Fruit fly (Drosophila melanogaster): ENCODE measurements around the gene CG15725.

CG15725 gene

DNA sequence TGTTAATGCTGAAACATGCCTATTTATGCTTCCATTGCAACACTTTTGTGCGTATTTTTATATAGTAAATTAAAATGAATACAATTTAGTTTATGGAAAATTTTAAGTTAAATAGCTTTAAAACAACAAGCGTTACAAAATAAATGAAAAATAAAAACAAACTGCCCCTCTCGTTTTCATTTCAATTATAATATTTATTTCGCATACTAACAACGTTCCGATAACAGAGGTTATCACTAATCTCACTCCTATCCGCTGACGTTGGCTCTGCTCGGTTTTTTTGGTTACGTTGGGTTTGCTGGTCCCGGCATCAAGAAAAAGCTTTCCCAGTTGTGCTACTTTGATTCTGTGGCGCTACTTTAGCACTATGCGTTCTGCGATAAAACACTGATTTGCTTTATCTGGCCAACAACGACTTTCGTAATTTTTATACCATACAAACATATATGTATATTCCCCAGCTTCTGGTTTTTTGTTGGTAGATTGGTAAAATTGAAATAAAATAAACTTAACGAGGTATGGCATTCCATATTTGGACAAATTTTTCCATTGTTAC, 23.2 kb upstream of the CG15725 start:
- no peak for TF ChIP-seq ttk (optimal IDR thresholded peaks at IDR 0.05)
- no peak for TF ChIP-seq psq (optimal IDR thresholded peaks at IDR 0.05)
- TF ChIP-seq insv (optimal IDR thresholded peaks at IDR 0.05), result no peak
- TF ChIP-seq Sin3A (optimal IDR thresholded peaks at IDR 0.05), result no peak
- TF ChIP-seq Myc (optimal IDR thresholded peaks at IDR 0.05), result no peak
- TF ChIP-seq h (optimal IDR thresholded peaks at IDR 0.05), result no peak

DNA sequence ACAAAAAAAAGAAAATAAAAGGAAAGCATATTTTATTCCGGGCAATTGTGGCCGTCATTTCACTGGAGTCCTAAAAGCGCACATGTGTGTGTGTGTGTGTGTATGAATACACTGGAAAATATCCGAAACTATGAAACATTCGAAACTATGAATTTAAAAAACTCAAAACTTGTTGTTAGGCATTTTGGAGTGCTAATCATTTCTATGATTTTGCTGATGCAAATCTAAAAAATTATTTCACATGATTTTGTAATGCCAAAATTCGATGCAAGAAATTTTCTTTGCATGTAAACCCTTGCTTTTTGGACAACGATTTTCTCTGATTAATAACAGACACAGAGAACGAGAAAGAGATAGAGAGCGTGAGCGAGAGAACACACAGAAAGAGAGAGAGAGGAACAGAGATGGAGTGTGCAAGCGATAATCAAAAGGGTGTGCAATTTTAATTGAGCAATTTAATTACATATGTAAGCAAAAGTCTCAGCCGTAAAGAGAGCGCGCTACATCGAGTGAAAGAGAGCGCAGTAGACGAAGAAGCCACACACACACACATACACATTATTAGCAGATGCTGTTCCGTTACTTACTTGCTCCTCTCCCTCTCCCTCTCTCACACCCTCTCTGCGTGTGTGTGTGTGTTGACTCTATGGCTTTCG, 6.4 kb upstream of the CG15725 start:
- TF ChIP-seq h (optimal IDR thresholded peaks at IDR 0.05) (no peak), ttk (optimal IDR thresholded peaks at IDR 0.05) (no peak), psq (optimal IDR thresholded peaks at IDR 0.05) (no peak), Sin3A (optimal IDR thresholded peaks at IDR 0.05) (no peak), Myc (optimal IDR thresholded peaks at IDR 0.05) (no peak), insv (optimal IDR thresholded peaks at IDR 0.05) (no peak)

DNA sequence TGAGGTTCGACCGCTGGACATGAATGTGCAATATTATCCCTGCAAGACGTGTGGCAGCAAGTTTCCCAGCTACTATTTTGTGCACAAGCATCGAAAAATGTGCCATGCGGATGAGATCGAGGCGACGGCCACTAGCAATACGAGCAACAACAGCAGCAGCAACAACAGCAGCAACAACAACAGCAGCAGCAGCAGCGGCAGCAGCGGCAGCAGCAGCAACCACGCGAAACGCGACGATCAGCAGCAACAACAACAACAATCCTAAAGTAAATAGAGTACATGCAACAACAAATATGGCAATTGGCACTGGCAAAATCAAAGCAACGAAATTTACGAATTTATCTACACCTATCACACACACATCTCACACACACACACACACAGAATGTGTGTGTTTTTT, 2.7 kb downstream of the CG15725 start:
- no peak for TF ChIP-seq psq (optimal IDR thresholded peaks at IDR 0.05)

DNA sequence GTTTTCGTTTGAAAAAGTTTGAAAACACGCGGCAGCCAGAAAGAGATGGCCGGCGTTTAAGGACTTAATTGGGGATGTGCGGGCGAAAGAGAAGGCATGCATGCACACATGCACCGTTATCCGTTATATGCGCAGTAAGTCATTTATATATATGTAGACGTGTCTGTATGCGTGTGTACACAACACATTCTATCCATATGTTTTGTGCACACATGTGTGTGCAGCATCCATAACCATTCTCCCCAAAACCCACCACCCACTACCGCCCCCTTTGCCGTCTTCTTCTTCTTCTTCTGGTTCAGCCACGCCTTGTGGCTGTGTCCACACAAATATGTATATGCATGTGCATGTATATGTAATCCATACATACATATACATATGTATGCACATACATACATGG, 13.0 kb downstream of the CG15725 start:
- no peak for TF ChIP-seq psq (optimal IDR thresholded peaks at IDR 0.05)
- TF ChIP-seq ttk (optimal IDR thresholded peaks at IDR 0.05), result no peak
- no peak for TF ChIP-seq insv (optimal IDR thresholded peaks at IDR 0.05)
- no peak for TF ChIP-seq Sin3A (optimal IDR thresholded peaks at IDR 0.05)
- TF ChIP-seq h (optimal IDR thresholded peaks at IDR 0.05), result no peak
- no peak for TF ChIP-seq Myc (optimal IDR thresholded peaks at IDR 0.05)

DNA sequence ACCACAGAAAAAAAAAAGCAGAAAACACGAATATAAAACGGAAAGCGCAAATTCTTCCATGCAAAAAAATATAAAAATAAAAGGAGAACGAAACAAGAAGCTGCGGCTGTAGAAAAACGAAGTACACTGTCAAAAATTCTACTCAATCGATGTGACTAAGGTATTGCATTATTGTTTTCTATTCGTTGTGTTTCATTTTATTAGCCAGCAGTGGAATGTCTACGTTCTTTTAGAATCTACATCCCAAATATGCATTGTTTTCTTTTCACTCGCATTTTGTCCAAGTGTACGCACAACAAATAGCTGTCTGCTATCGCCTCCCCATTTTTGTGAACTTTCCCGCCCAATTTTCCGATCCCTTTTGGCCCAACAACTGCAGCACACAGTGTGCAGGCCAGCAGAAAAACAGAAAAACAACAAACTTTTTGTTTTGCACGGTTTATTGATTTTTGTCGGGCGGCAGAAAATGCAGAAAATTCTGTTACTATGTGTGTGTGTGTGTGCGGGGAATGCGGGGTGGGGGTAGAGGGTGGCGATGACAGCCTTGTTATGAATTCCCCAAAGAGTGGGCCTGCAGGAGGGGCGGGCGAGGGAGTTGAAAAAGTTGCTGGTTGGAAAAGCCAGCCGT, 13.6 kb downstream of the CG15725 start:
- no peak for TF ChIP-seq ttk (optimal IDR thresholded peaks at IDR 0.05)
- no peak for TF ChIP-seq Sin3A (optimal IDR thresholded peaks at IDR 0.05)

DNA sequence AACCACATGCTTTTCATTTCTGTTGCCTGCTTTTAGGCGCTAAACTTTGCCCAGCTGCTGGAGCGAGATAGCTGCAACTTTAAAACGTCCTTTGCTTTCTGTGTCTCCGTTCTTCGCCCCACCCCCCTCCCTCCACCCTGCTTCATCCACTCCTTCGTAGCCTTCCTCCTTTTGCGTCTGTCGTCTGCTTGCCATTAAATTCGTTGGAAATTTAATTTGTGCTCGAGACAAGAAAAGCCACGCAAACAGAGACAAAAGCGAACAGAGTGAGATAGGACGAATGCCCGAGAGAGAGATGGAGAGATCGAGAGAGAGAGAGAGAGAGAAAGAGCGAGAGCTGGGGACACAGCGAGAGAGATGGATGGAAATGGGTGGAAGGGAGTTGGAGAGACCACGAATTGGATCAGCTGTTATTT, 14.3 kb downstream of the CG15725 start:
- no peak for TF ChIP-seq Myc (optimal IDR thresholded peaks at IDR 0.05)
- no peak for TF ChIP-seq Sin3A (optimal IDR thresholded peaks at IDR 0.05)
- no peak for TF ChIP-seq psq (optimal IDR thresholded peaks at IDR 0.05)
- TF ChIP-seq insv (optimal IDR thresholded peaks at IDR 0.05), result no peak
- no peak for TF ChIP-seq h (optimal IDR thresholded peaks at IDR 0.05)
- no peak for TF ChIP-seq ttk (optimal IDR thresholded peaks at IDR 0.05)

DNA sequence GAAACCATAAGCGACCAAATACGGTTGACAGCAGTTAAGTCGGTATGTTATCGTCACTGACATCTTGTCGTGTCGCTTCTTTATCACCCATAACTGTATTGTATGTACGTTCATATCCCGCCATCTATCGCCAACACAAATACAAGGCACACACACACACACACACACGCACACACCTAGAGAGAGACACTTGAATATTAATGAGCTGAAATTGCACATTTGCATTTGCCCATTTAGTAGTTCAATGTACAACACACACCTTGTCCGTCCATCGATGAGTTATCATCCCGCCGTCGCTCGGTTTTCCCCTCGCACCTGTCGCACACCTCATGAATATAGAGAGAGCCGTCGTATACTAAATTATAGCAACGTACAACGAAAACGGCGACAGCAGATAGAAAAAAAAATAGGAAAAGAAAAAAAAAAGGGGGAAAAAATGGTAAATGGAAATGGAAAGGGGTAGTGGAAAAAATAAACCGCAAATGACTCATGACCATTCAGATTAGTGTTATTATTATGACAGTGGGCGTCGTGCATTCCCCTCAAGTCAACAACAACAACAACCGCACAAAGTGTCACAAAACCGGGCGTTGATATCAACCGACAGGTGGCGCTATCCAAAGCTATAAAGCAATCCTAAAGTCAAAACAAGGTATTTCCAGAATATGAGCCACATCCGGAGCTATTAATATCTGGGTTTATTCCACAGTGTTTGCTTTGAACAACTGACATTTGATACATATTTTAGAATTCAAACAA, 15.6 kb downstream of the CG15725 start:
- no peak for TF ChIP-seq h (optimal IDR thresholded peaks at IDR 0.05)
- no peak for TF ChIP-seq Sin3A (optimal IDR thresholded peaks at IDR 0.05)
- no peak for TF ChIP-seq Myc (optimal IDR thresholded peaks at IDR 0.05)
- no peak for TF ChIP-seq insv (optimal IDR thresholded peaks at IDR 0.05)
- no peak for TF ChIP-seq psq (optimal IDR thresholded peaks at IDR 0.05)

DNA sequence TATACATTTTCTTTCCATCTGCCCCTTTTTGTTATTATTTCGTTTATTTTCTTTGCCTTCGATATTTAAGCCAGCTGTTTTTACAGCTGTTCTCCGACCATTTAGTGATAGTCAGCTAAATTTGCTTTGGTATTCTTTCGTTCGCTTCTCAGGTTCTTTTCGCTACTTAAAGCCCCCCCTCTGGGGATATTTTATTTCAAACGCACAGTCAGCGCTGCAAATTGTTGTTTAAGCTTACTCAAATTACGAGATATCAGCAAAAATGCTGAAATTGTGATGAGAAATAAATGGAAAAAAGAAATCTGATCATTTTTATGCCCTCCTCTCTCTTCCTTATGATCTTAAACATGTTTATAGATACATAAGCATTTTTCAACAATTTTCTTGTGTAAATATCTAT, 16.4 kb downstream of the CG15725 start:
- TF ChIP-seq h (optimal IDR thresholded peaks at IDR 0.05), result no peak
- TF ChIP-seq insv (optimal IDR thresholded peaks at IDR 0.05), result no peak
- TF ChIP-seq psq (optimal IDR thresholded peaks at IDR 0.05), result no peak
- no peak for TF ChIP-seq Myc (optimal IDR thresholded peaks at IDR 0.05)
- no peak for TF ChIP-seq ttk (optimal IDR thresholded peaks at IDR 0.05)
- TF ChIP-seq Sin3A (optimal IDR thresholded peaks at IDR 0.05), result no peak

DNA sequence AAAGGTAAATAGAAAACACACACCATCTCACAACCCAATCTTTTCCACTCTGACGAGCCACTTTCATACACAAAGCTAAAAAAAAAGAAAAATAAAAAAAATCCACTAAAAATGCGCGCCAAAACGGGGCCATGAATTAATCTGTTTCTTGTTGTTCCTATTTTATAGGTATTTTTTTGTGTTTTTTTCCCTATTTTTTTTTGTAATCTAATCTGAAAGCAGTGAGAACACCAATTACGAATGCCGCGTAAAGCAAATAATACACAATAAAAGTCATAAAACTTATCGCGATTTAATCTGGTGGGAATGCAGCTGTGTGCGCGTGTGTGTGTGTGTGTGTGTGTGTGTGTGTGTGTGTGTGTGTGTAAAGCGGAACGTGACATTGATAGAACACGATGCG, 17.7 kb downstream of the CG15725 start:
- no peak for TF ChIP-seq Sin3A (optimal IDR thresholded peaks at IDR 0.05)
- no peak for TF ChIP-seq Myc (optimal IDR thresholded peaks at IDR 0.05)
- no peak for TF ChIP-seq h (optimal IDR thresholded peaks at IDR 0.05)
- TF ChIP-seq insv (optimal IDR thresholded peaks at IDR 0.05), result no peak
- TF ChIP-seq ttk (optimal IDR thresholded peaks at IDR 0.05), result no peak
- no peak for TF ChIP-seq psq (optimal IDR thresholded peaks at IDR 0.05)

DNA sequence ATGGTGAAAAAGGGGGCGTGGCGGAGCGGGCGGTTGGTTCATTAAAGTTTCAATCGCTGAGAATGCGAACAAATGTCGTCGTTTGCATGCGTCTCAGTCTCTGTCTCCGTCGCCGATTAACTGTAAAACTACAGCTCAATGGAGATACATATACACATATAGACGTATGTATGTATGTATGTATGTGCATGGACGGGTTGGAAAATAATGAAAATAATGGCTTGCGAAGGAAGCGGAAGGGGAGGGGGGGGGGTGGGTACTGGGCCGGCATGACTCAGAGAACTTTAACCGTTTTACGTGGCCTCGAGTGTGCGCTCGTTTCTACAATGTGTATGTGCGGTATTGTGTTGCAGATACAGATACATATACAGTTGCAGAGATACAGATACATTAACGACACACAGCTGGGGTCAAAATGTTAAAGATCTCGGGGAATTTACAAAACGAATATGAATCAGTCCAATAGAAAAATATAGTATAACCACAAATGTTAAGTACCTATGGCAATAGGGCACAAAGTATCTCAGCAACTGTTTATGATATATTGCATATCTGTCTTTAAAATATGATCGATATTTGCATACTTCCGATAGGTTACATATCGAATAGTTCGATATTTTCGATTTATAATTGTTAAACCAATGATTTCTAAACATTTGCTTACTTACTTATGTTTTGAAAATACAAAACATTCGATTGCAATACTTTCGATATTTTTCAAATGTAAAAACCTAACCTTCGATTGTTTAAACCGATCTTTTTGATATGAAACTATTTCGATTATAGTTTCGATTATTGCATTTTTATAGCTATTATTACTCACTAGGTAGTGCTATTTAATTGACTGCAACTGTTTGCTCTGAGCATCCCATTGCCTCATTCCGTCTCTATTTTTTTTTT, 18.9 kb downstream of the CG15725 start:
- TF ChIP-seq h (optimal IDR thresholded peaks at IDR 0.05), result no peak
- TF ChIP-seq insv (optimal IDR thresholded peaks at IDR 0.05), result no peak
- TF ChIP-seq Sin3A (optimal IDR thresholded peaks at IDR 0.05), result no peak
- no peak for TF ChIP-seq ttk (optimal IDR thresholded peaks at IDR 0.05)
- TF ChIP-seq psq (optimal IDR thresholded peaks at IDR 0.05), result no peak
- no peak for TF ChIP-seq Myc (optimal IDR thresholded peaks at IDR 0.05)

DNA sequence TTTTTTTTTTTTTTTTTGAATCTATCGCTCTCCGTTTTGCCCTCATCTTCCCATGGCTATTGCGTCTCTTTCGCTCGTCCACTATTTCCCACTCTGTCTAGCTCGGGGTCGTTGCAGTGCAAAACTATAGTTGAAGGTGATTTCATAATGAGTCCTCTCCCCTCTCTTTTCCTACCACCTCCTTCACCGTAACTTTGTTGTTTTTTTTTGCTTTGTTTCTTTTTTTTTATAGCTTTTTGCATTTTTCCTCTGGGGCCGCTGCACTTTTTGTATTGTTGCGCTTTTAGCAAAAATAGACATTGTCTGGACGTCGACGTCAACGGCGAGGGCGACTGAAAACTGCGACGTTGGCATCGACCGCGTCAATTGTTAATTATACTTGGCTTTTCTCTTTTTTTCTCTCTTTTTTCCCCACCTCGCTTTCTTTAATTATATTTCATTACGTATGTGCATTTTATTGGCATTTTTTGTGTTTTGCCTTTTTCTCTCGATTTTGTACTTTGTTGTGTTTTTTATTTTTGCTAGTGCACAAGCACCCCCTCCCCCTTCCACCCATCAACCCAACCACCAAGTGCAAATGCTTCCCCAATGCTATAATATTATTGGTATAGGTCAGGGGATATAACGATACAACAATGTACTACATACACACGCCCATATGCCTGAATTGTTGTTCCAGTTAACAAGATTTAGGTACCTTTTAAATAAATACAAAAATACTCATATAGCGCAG, 19.7 kb downstream of the CG15725 start:
- TF ChIP-seq h (optimal IDR thresholded peaks at IDR 0.05), result no peak
- TF ChIP-seq Sin3A (optimal IDR thresholded peaks at IDR 0.05), result no peak
- no peak for TF ChIP-seq ttk (optimal IDR thresholded peaks at IDR 0.05)
- TF ChIP-seq Myc (optimal IDR thresholded peaks at IDR 0.05), result no peak
- TF ChIP-seq psq (optimal IDR thresholded peaks at IDR 0.05), result no peak
- no peak for TF ChIP-seq insv (optimal IDR thresholded peaks at IDR 0.05)

All from Kc167 (cell line).